Fruit fly (Drosophila melanogaster) whole organism, embryonic: ENCODE measurements around the gene CG17930.

Source experiments
- Atf6 ChIP-seq: fragments of 200-800 bp; sonication (Bioruptor generic); IDR thresholded peaks from 2 replicates; pipeline ENCODE4 v1.3.6; 2022; ENCODE audit warnings: missing biosample characterization, missing genetic modification characterization
- Bdp1 ChIP-seq: fragments of 200-800 bp; sonication (Bioruptor generic); optimal IDR thresholded peaks from 3 replicates; lab custom pipeline; 2016; ENCODE audit warnings: missing biosample characterization, missing genetic modification characterization
- CG10565 ChIP-seq: fragments of 200-800 bp; sonication (Bioruptor generic); optimal IDR thresholded peaks from 3 replicates; lab custom pipeline; 2016; ENCODE audit warnings: missing biosample characterization, mild to moderate bottlenecking, missing genetic modification characterization
- CG11695 ChIP-seq: fragments of 200-800 bp; sonication (Bioruptor generic); IDR thresholded peaks from 3 replicates; pipeline ENCODE4 v1.3.6; 2022; ENCODE audit warnings: missing biosample characterization, missing genetic modification characterization
- CG13624 ChIP-seq: fragments of 200-800 bp; sonication (Bioruptor generic); optimal IDR thresholded peaks from 2 replicates; lab custom pipeline; 2016; ENCODE audit warnings: missing biosample characterization, missing genetic modification characterization
- CG13894 ChIP-seq: fragments of 200-800 bp; sonication (Bioruptor generic); optimal IDR thresholded peaks from 3 replicates; lab custom pipeline; 2018; ENCODE audit warnings: missing biosample characterization, mild to moderate bottlenecking, missing genetic modification characterization, moderate library complexity
- CG14050 ChIP-seq: fragments of 200-800 bp; sonication (Bioruptor generic); IDR thresholded peaks from 3 replicates; pipeline ENCODE4 v1.3.6; 2022; ENCODE audit warnings: missing biosample characterization, missing genetic modification characterization
- CG18764 ChIP-seq: fragments of 200-800 bp; sonication (Bioruptor generic); optimal IDR thresholded peaks from 3 replicates; lab custom pipeline; 2016; ENCODE audit warnings: missing biosample characterization, missing genetic modification characterization
- CG3065 ChIP-seq: fragments of 200-800 bp; sonication (Bioruptor generic); optimal IDR thresholded peaks from 2 replicates; lab custom pipeline; 2016; ENCODE audit warnings: missing biosample characterization, missing genetic modification characterization
- CG33213 ChIP-seq: fragments of 200-800 bp; sonication (Bioruptor generic); optimal IDR thresholded peaks from 3 replicates; lab custom pipeline; 2016; ENCODE audit warnings: missing biosample characterization, missing genetic modification characterization
- CG34224 ChIP-seq: fragments of 200-800 bp; sonication (Bioruptor generic); IDR thresholded peaks from 3 replicates; pipeline ENCODE4 v1.3.6; 2022; ENCODE audit warnings: missing biosample characterization, missing genetic modification characterization; ENCODE audit not compliant: partially characterized antibody
- CG42726 ChIP-seq: fragments of 200-800 bp; sonication (Bioruptor generic); IDR thresholded peaks from 2 replicates; pipeline ENCODE4 v1.3.6; 2022; ENCODE audit warnings: missing biosample characterization, missing genetic modification characterization; ENCODE audit not compliant: partially characterized antibody
- CG4282 ChIP-seq: fragments of 200-800 bp; sonication (Bioruptor generic); optimal IDR thresholded peaks from 2 replicates; lab custom pipeline; 2016; ENCODE audit warnings: missing biosample characterization, missing genetic modification characterization
- CG4328 ChIP-seq: fragments of 200-800 bp; sonication (Bioruptor generic); optimal IDR thresholded peaks from 3 replicates; lab custom pipeline; 2017; ENCODE audit warnings: missing biosample characterization, missing genetic modification reagents, missing genetic modification characterization
- CG4730 ChIP-seq: fragments of 200-800 bp; sonication (Bioruptor generic); IDR thresholded peaks from 2 replicates; pipeline ENCODE4 v1.3.6; 2022; ENCODE audit warnings: missing biosample characterization, missing genetic modification characterization
- CG5180 ChIP-seq: fragments of 200-800 bp; sonication (Bioruptor generic); optimal IDR thresholded peaks from 3 replicates; lab custom pipeline; 2017; ENCODE audit warnings: missing biosample characterization, missing genetic modification characterization, mild to moderate bottlenecking, moderate library complexity, missing genetic modification reagents
- CG6654 ChIP-seq: fragments of 200-800 bp; sonication (Bioruptor generic); optimal IDR thresholded peaks from 2 replicates; lab custom pipeline; 2017; ENCODE audit warnings: missing biosample characterization, mild to moderate bottlenecking, missing genetic modification characterization
- CG9727 ChIP-seq: fragments of 200-800 bp; sonication (Bioruptor generic); optimal IDR thresholded peaks from 3 replicates; lab custom pipeline; 2017; ENCODE audit warnings: missing biosample characterization, mild to moderate bottlenecking, missing genetic modification characterization
- D19B ChIP-seq: fragments of 200-800 bp; sonication (Bioruptor generic); optimal IDR thresholded peaks from 2 replicates; lab custom pipeline; 2017; ENCODE audit warnings: missing biosample characterization, mild to moderate bottlenecking, missing genetic modification characterization
- Dbx ChIP-seq: fragments of 200-800 bp; sonication (Bioruptor generic); IDR thresholded peaks from 3 replicates; pipeline ENCODE4 v1.3.6; 2022; ENCODE audit warnings: missing biosample characterization, missing genetic modification characterization
- Fer3 ChIP-seq: fragments of 200-800 bp; sonication (Bioruptor generic); optimal IDR thresholded peaks from 2 replicates; lab custom pipeline; 2018; ENCODE audit warnings: missing biosample characterization, mild to moderate bottlenecking, missing genetic modification characterization, moderate library complexity
- Gsc ChIP-seq: fragments of 200-800 bp; sonication (Bioruptor generic); IDR thresholded peaks from 2 replicates; pipeline ENCODE4 v1.3.6; 2022; ENCODE audit warnings: missing biosample characterization, missing genetic modification characterization
- Hand ChIP-seq: fragments of 200-800 bp; sonication (Bioruptor generic); optimal IDR thresholded peaks from 2 replicates; lab custom pipeline; 2017; ENCODE audit warnings: mild to moderate bottlenecking, missing biosample characterization, missing genetic modification reagents, missing genetic modification characterization
- Kr ChIP-seq: fragments of 200-800 bp; sonication (Bioruptor generic); optimal IDR thresholded peaks from 2 replicates; lab custom pipeline; 2017; ENCODE audit warnings: missing biosample characterization, mild to moderate bottlenecking, missing genetic modification characterization
- Lim3 ChIP-seq: fragments of 200-800 bp; sonication (Bioruptor generic); IDR thresholded peaks from 2 replicates; pipeline ENCODE4 v1.3.6; 2022; ENCODE audit warnings: missing biosample characterization, missing genetic modification characterization
- MBD-R2 ChIP-seq: fragments of 200-800 bp; sonication (Bioruptor generic); IDR thresholded peaks from 2 replicates; pipeline ENCODE4 v1.3.6; 2022; ENCODE audit warnings: missing biosample characterization, missing genetic modification characterization
- NC2β ChIP-seq: fragments of 200-800 bp; sonication (Bioruptor generic); optimal IDR thresholded peaks from 2 replicates; lab custom pipeline; 2016; ENCODE audit warnings: missing biosample characterization, missing genetic modification characterization
- Nf-YA ChIP-seq: fragments of 200-800 bp; sonication (Bioruptor generic); IDR thresholded peaks from 2 replicates; pipeline ENCODE4 v1.3.6; 2022; ENCODE audit warnings: missing biosample characterization, missing genetic modification characterization
- Nf-YC ChIP-seq: fragments of 200-800 bp; optimal IDR thresholded peaks from 3 replicates; lab custom pipeline; 2019; ENCODE audit warnings: missing biosample characterization, mild to moderate bottlenecking, missing genetic modification characterization, moderate library complexity
- TFAM ChIP-seq: fragments of 200-800 bp; sonication (Bioruptor generic); optimal IDR thresholded peaks from 2 replicates; lab custom pipeline; 2017; ENCODE audit warnings: missing biosample characterization, missing genetic modification characterization, inconsistent platforms
- Xrp1 ChIP-seq: fragments of 200-800 bp; sonication (Bioruptor generic); IDR thresholded peaks from 2 replicates; pipeline ENCODE4 v1.3.6; 2022; ENCODE audit warnings: missing biosample characterization, missing genetic modification characterization
- ac ChIP-seq: fragments of 200-800 bp; sonication (Bioruptor generic); optimal IDR thresholded peaks from 3 replicates; lab custom pipeline; 2017; ENCODE audit warnings: missing biosample characterization, mild to moderate bottlenecking, missing genetic modification characterization
- amos ChIP-seq: fragments of 200-800 bp; sonication (Bioruptor generic); IDR thresholded peaks from 2 replicates; pipeline ENCODE4 v1.3.6; 2022; ENCODE audit warnings: missing biosample characterization, missing genetic modification characterization; ENCODE audit not compliant: partially characterized antibody
- ase ChIP-seq: fragments of 200-800 bp; sonication (Bioruptor generic); IDR thresholded peaks from 3 replicates; pipeline ENCODE4 v1.3.6; 2022; ENCODE audit warnings: missing biosample characterization, missing genetic modification characterization
- bowl ChIP-seq: fragments of 200-800 bp; sonication (Bioruptor generic); IDR thresholded peaks from 2 replicates; pipeline ENCODE4 v1.3.6; 2022; ENCODE audit warnings: missing biosample characterization, missing genetic modification characterization
- corto ChIP-seq: fragments of 200-800 bp; sonication (Bioruptor generic); optimal IDR thresholded peaks from 2 replicates; lab custom pipeline; 2016; ENCODE audit warnings: missing biosample characterization, mild to moderate bottlenecking, missing genetic modification characterization, moderate library complexity
- dmrt11E ChIP-seq: fragments of 200-800 bp; sonication (Bioruptor generic); optimal IDR thresholded peaks from 3 replicates; lab custom pipeline; 2018; ENCODE audit warnings: missing biosample characterization, mild to moderate bottlenecking, missing genetic modification characterization, moderate library complexity
- esg ChIP-seq: fragments of 200-800 bp; sonication (Bioruptor generic); conservative IDR thresholded peaks from 2 replicates; pipeline ENCODE4 v1.3.6; 2022; ENCODE audit warnings: missing biosample characterization, missing genetic modification characterization
- hth ChIP-seq: fragments of >200 bp; optimal IDR thresholded peaks from 2 replicates; lab custom pipeline; 2017; ENCODE audit warnings: inconsistent platforms
- inv ChIP-seq: fragments of 200-800 bp; sonication (Bioruptor generic); IDR thresholded peaks from 2 replicates; pipeline ENCODE4 v1.3.6; 2022; ENCODE audit warnings: missing biosample characterization, missing genetic modification characterization; ENCODE audit not compliant: partially characterized antibody
- oc ChIP-seq: fragments of 200-800 bp; sonication (Bioruptor generic); optimal IDR thresholded peaks from 2 replicates; lab custom pipeline; 2018; ENCODE audit warnings: missing biosample characterization, mild to moderate bottlenecking, missing genetic modification characterization, moderate library complexity
- p53 ChIP-seq: fragments of 200-800 bp; sonication (Bioruptor generic); optimal IDR thresholded peaks from 2 replicates; lab custom pipeline; 2016; ENCODE audit warnings: missing biosample characterization, missing genetic modification characterization
- pan ChIP-seq, 4 experiments: fragments of >200 bp in 3 of 4; fragments of 200-800 bp in 1 of 4; sonication (Bioruptor generic) in 1 of 4; optimal IDR thresholded peaks in 3 of 4; IDR thresholded peaks in 1 of 4; 2 replicates each; pipeline versions ENCODE4 v1.3.6 to Lab custom; 2017 to 2022; ENCODE audit warnings: missing biosample characterization in 2 of 4, missing genetic modification characterization in 2 of 4, mixed read lengths in 1 of 4
- prd ChIP-seq, 3 experiments: fragments of >200 bp in 2 of 3; fragments of 200-800 bp in 1 of 3; sonication (Bioruptor generic) in 1 of 3; optimal IDR thresholded peaks in 2 of 3; IDR thresholded peaks in 1 of 3; 2 replicates in 2 of 3; 3 replicates in 1 of 3; pipeline versions ENCODE4 v1.3.6 to Lab custom; 2017 to 2022; ENCODE audit warnings: missing biosample characterization in 1 of 3, missing genetic modification characterization in 1 of 3
- psq ChIP-seq: fragments of 200-800 bp; sonication (Bioruptor generic); optimal IDR thresholded peaks from 2 replicates; lab custom pipeline; 2017; ENCODE audit warnings: missing biosample characterization, missing genetic modification characterization
- salm ChIP-seq: fragments of 200-800 bp; sonication (Bioruptor generic); optimal IDR thresholded peaks from 2 replicates; lab custom pipeline; 2018; ENCODE audit warnings: missing biosample characterization, mild to moderate bottlenecking, missing genetic modification characterization
- sob ChIP-seq: fragments of 200-800 bp; sonication (Bioruptor generic); IDR thresholded peaks from 2 replicates; pipeline ENCODE4 v1.3.6; 2022; ENCODE audit warnings: missing biosample characterization, missing genetic modification characterization
- sr ChIP-seq: fragments of 200-800 bp; sonication (Bioruptor generic); IDR thresholded peaks from 3 replicates; pipeline ENCODE4 v1.3.6; 2022; ENCODE audit warnings: missing biosample characterization, missing genetic modification characterization
- unpg ChIP-seq: fragments of 200-800 bp; sonication (Bioruptor generic); optimal IDR thresholded peaks from 3 replicates; lab custom pipeline; 2018; ENCODE audit warnings: missing biosample characterization, mild to moderate bottlenecking, missing genetic modification characterization, moderate library complexity
- vnd ChIP-seq: fragments of 200-800 bp; sonication (Bioruptor generic); IDR thresholded peaks from 3 replicates; pipeline ENCODE4 v1.3.6; 2022; ENCODE audit warnings: missing biosample characterization, missing genetic modification characterization; ENCODE audit not compliant: partially characterized antibody

Gene CG17930

dm6 chr3R:16282080-16282690 lies 45.5 kb upstream of the CG17930 start (continued):
- TF ChIP-seq CG13894 (tag; lab: Kevin White, UChicago) (no peak), prd (optimal IDR thresholded peaks at IDR 0.05; lab: Kevin White, UChicago) (no peak), prd (GFP tag; IDR thresholded peaks at IDR 0.05; lab: Robert Waterston, UW) (no peak), Kr (GFP tag; lab: Kevin White, UChicago) (peak; percentile 83), sr (peak; percentile 28; the same call in 1 of the 3 replicates), dmrt11E (tag; lab: Kevin White, UChicago) (peak; percentile 4), CG6654 (peak; percentile 98), Atf6 (no peak), D19B (GFP tag; lab: Kevin White, UChicago) (no peak), Nf-YC (tag; lab: Kevin White, UChicago) (no peak), Lim3 (GFP tag; lab: Robert Waterston, UW) (no peak), hth (no peak), CG13624 (GFP tag; lab: Kevin White, UChicago) (no peak), NC2β (no peak), Gsc (GFP tag; lab: Robert Waterston, UW) (no peak), bowl (GFP tag; lab: Robert Waterston, UW) (no peak), oc (tag; lab: Kevin White, UChicago) (no peak), TFAM (GFP tag; lab: Kevin White, UChicago) (no peak), Xrp1 (GFP tag; lab: Robert Waterston, UW) (peak; percentile 24), CG4282 (GFP tag; lab: Kevin White, UChicago) (no peak), ac (GFP tag; lab: Kevin White, UChicago) (peak; percentile 36), esg (no peak), CG14050 (GFP tag; lab: Robert Waterston, UW) (no peak), salm (no peak), Fer3 (no peak), MBD-R2 (GFP tag; lab: Robert Waterston, UW) (no peak), CG5180 (GFP tag; lab: Kevin White, UChicago) (no peak), inv (GFP tag; lab: Robert Waterston, UW) (no peak), Nf-YA (GFP tag; lab: Robert Waterston, UW) (no peak), CG18764 (no peak), CG9727 (GFP tag; lab: Kevin White, UChicago) (no peak), CG34224 (GFP tag; lab: Robert Waterston, UW) (no peak), pan (optimal IDR thresholded peaks at IDR 0.05; lab: Kevin White, UChicago) (no peak), pan (GFP tag; optimal IDR thresholded peaks at IDR 0.05 in 1 of 2, IDR thresholded peaks at IDR 0.05 in 1 of 2) (no peak), CG10565 (GFP tag; lab: Kevin White, UChicago) (no peak), corto (GFP tag; lab: Kevin White, UChicago) (no peak), CG33213 (no peak), CG3065 (GFP tag; lab: Kevin White, UChicago) (no peak), CG11695 (GFP tag; lab: Robert Waterston, UW) (no peak), CG42726 (GFP tag; lab: Robert Waterston, UW) (no peak), vnd (no peak), CG4730 (GFP tag; lab: Robert Waterston, UW) (no peak), ase (no peak), CG4328 (no peak), sob (GFP tag; lab: Robert Waterston, UW) (no peak), amos (GFP tag; lab: Robert Waterston, UW) (no peak), p53 (GFP tag; lab: Kevin White, UChicago) (no peak), Bdp1 (no peak), Dbx (GFP tag; lab: Robert Waterston, UW) (no peak), Hand (GFP tag; lab: Kevin White, UChicago) (no peak), unpg (GFP tag; lab: Kevin White, UChicago) (no peak), psq (no peak)
